Comparison of ENCODE assay signal across 1 fruit fly cellular context in genomic region chr3R:24112320-24113069, dm6.
TF ChIP-seq lines count a peak whose summit lies in the region.

TSS of gene CG13605 (minus strand) at chr3R:24112389.

TF ChIP-seq in whole organism, embryonic, 481 proteins besides CTCF, POLR2A, EP300 and RAD21 (continued from another document and continues in another):
- TF ChIP-seq kah (GFP tag; optimal IDR thresholded peaks at IDR 0.05; lab: Kevin White, UChicago) (peak; percentile 38), slp2 (GFP tag; optimal IDR thresholded peaks at IDR 0.05; lab: Kevin White, UChicago) (no peak), bowl (GFP tag; IDR thresholded peaks at IDR 0.05; lab: Robert Waterston, UW) (0 out of 2 replicates have a peak, but pooled peaks have one; percentile 13), CG14965 (GFP tag; optimal IDR thresholded peaks at IDR 0.05; lab: Kevin White, UChicago; ENCODE audit: borderline replicate concordance) (no peak), Dek (tag; optimal IDR thresholded peaks at IDR 0.05; lab: Kevin White, UChicago) (peak; percentile 87), CG3847 (GFP tag; IDR thresholded peaks at IDR 0.05; lab: Robert Waterston, UW) (peak; percentile 26; the same call in 1 of the 2 replicates), CG12071 (GFP tag; optimal IDR thresholded peaks at IDR 0.05; lab: Kevin White, UChicago) (peak; percentile 70), klu (GFP tag; IDR thresholded peaks at IDR 0.05; lab: Robert Waterston, UW) (peak; percentile 46; the same call in 1 of the 2 replicates), trh (GFP tag; optimal IDR thresholded peaks at IDR 0.05; lab: Kevin White, UChicago) (peak; percentile 63), CG4282 (GFP tag; optimal IDR thresholded peaks at IDR 0.05; lab: Kevin White, UChicago) (peak; percentile 16), CG3838 (GFP tag; optimal IDR thresholded peaks at IDR 0.05; lab: Kevin White, UChicago) (no peak), ATbp (GFP tag; optimal IDR thresholded peaks at IDR 0.05; lab: Kevin White, UChicago) (peak; percentile 78), danr (GFP tag; IDR thresholded peaks at IDR 0.05; lab: Robert Waterston, UW) (0 out of 2 replicates have a peak, but pooled peaks have one; percentile 27), Fer1 (GFP tag; optimal IDR thresholded peaks at IDR 0.05; lab: Kevin White, UChicago) (peak; percentile 89), gsb (GFP tag; IDR thresholded peaks at IDR 0.05; lab: Robert Waterston, UW) (peak; percentile 53), CG4404 (GFP tag; IDR thresholded peaks at IDR 0.05; lab: Robert Waterston, UW) (no peak), CG16863 (GFP tag; optimal IDR thresholded peaks at IDR 0.05; lab: Kevin White, UChicago) (no peak), ken (GFP tag; IDR thresholded peaks at IDR 0.05; lab: Robert Waterston, UW) (peak; percentile 41; the same call in 1 of the 3 replicates), psq (GFP tag; optimal IDR thresholded peaks at IDR 0.05; lab: Kevin White, UChicago) (peak; percentile 23), bcd (GFP tag; optimal IDR thresholded peaks at IDR 0.05; lab: Kevin White, UChicago) (peak; percentile 70), Awh (GFP tag; IDR thresholded peaks at IDR 0.05; lab: Robert Waterston, UW) (peak; percentile 37; the same call in 1 of the 2 replicates), Antp (GFP tag; optimal IDR thresholded peaks at IDR 0.05; lab: Kevin White, UChicago) (peak; percentile 59), Atf-2 (GFP tag; optimal IDR thresholded peaks at IDR 0.05; lab: Kevin White, UChicago) (no peak), CG17186 (GFP tag; optimal IDR thresholded peaks at IDR 0.05; lab: Kevin White, UChicago) (no peak), pzg (GFP tag; optimal IDR thresholded peaks at IDR 0.05; lab: Kevin White, UChicago) (peak; percentile 63), Six4 (GFP tag; optimal IDR thresholded peaks at IDR 0.05; lab: Kevin White, UChicago) (peak; percentile 52), CG11456 (GFP tag; IDR thresholded peaks at IDR 0.05; lab: Robert Waterston, UW) (peak; percentile 85), scrt (GFP tag; optimal IDR thresholded peaks at IDR 0.05; lab: Kevin White, UChicago) (peak; percentile 73), CG10654 (GFP tag; optimal IDR thresholded peaks at IDR 0.05; lab: Kevin White, UChicago) (peak; percentile 57), MBD-R2 (GFP tag; IDR thresholded peaks at IDR 0.05; lab: Robert Waterston, UW) (peak; percentile 48; the same call in 1 of the 2 replicates), corto (GFP tag; optimal IDR thresholded peaks at IDR 0.05; lab: Kevin White, UChicago) (peak; percentile 22), CG6272 (GFP tag; IDR thresholded peaks at IDR 0.05; lab: Robert Waterston, UW) (peak; percentile 49; the same call in 1 of the 2 replicates), Dip2 (GFP tag; IDR thresholded peaks at IDR 0.05; lab: Robert Waterston, UW) (no peak), CG17612 (GFP tag; IDR thresholded peaks at IDR 0.05; lab: Robert Waterston, UW) (peak; percentile 14; the same call in 1 of the 2 replicates), gcm2 (GFP tag; optimal IDR thresholded peaks at IDR 0.05; lab: Kevin White, UChicago) (peak; percentile 4), CG1792 (GFP tag; optimal IDR thresholded peaks at IDR 0.05; lab: Kevin White, UChicago) (peak; percentile 43), CHES-1-like (GFP tag; optimal IDR thresholded peaks at IDR 0.05; lab: Kevin White, UChicago) (peak; percentile 8), tx (GFP tag; optimal IDR thresholded peaks at IDR 0.05; lab: Kevin White, UChicago) (peak; percentile 19), BtbVII (GFP tag; optimal IDR thresholded peaks at IDR 0.05; lab: Kevin White, UChicago) (peak; percentile 76), Lpt (GFP tag; optimal IDR thresholded peaks at IDR 0.05; lab: Kevin White, UChicago) (no peak), Ptx1 (GFP tag; IDR thresholded peaks at IDR 0.05; lab: Robert Waterston, UW) (peak; percentile 74), CG5953 (GFP tag; IDR thresholded peaks at IDR 0.05; lab: Robert Waterston, UW) (no peak), CG4820 (GFP tag; optimal IDR thresholded peaks at IDR 0.05; lab: Kevin White, UChicago) (peak; percentile 52), cg (GFP tag; optimal IDR thresholded peaks at IDR 0.05; lab: Kevin White, UChicago) (no peak), vnd (GFP tag; IDR thresholded peaks at IDR 0.05; lab: Robert Waterston, UW; ENCODE audit: partially characterized antibody) (no peak), cato (GFP tag; optimal IDR thresholded peaks at IDR 0.05; lab: Kevin White, UChicago; ENCODE audit: borderline replicate concordance) (peak; percentile 4), ab (GFP tag; optimal IDR thresholded peaks at IDR 0.05; lab: Kevin White, UChicago) (no peak), CG8388 (GFP tag; optimal IDR thresholded peaks at IDR 0.05; lab: Kevin White, UChicago) (peak; percentile 71), CG17912 (GFP tag; optimal IDR thresholded peaks at IDR 0.05; lab: Kevin White, UChicago) (no peak), CG6654 (GFP tag; optimal IDR thresholded peaks at IDR 0.05; lab: Kevin White, UChicago) (peak; percentile 31), CG18619 (GFP tag; optimal IDR thresholded peaks at IDR 0.05; lab: Kevin White, UChicago) (peak; percentile 63), CG3407 (GFP tag; optimal IDR thresholded peaks at IDR 0.05; lab: Kevin White, UChicago) (peak; percentile 9), Max (GFP tag; optimal IDR thresholded peaks at IDR 0.05; lab: Kevin White, UChicago) (peak; percentile 34), Chrac-16 (GFP tag; optimal IDR thresholded peaks at IDR 0.05; lab: Kevin White, UChicago) (peak; percentile 66), CG11695 (GFP tag; IDR thresholded peaks at IDR 0.05; lab: Robert Waterston, UW) (peak; percentile 81), maf-S (GFP tag; optimal IDR thresholded peaks at IDR 0.05; lab: Kevin White, UChicago) (peak; percentile 57), gce (GFP tag; IDR thresholded peaks at IDR 0.05; lab: Robert Waterston, UW) (peak; percentile 54; the same call in 1 of the 3 replicates), esg (GFP tag; conservative IDR thresholded peaks at IDR 0.05; lab: Robert Waterston, UW) (no peak), Drgx (GFP tag; IDR thresholded peaks at IDR 0.05; lab: Robert Waterston, UW) (peak; percentile 64), CG1233 (GFP tag; optimal IDR thresholded peaks at IDR 0.05; lab: Kevin White, UChicago) (peak; percentile 70), fu2 (GFP tag; optimal IDR thresholded peaks at IDR 0.05; lab: Kevin White, UChicago) (no peak), CG1603 (tag; optimal IDR thresholded peaks at IDR 0.05; lab: Kevin White, UChicago) (peak; percentile 36), CG7839 (tag; optimal IDR thresholded peaks at IDR 0.05; lab: Kevin White, UChicago) (peak; percentile 82), fru (optimal IDR thresholded peaks at IDR 0.05; lab: Kevin White, UChicago) (no peak), CG7357 (GFP tag; IDR thresholded peaks at IDR 0.05; lab: Robert Waterston, UW) (no peak), CG9932 (GFP tag; IDR thresholded peaks at IDR 0.05; lab: Robert Waterston, UW) (peak; percentile 81), CG34376 (GFP tag; optimal IDR thresholded peaks at IDR 0.05; lab: Kevin White, UChicago) (peak; percentile 21), gro (GFP tag; optimal IDR thresholded peaks at IDR 0.05; lab: Kevin White, UChicago) (peak; percentile 63), Optix (GFP tag; IDR thresholded peaks at IDR 0.05; lab: Robert Waterston, UW) (peak; percentile 47; the same call in 1 of the 3 replicates), gt (GFP tag; IDR thresholded peaks at IDR 0.05; lab: Robert Waterston, UW) (no peak), CG33213 (GFP tag; optimal IDR thresholded peaks at IDR 0.05; lab: Kevin White, UChicago) (peak; percentile 2), sd (tag; optimal IDR thresholded peaks at IDR 0.05; lab: Kevin White, UChicago) (peak; percentile 56), CG12104 (GFP tag; optimal IDR thresholded peaks at IDR 0.05; lab: Kevin White, UChicago) (peak; percentile 40), CG6765 (GFP tag; optimal IDR thresholded peaks at IDR 0.05; lab: Kevin White, UChicago) (peak; percentile 85), sim (GFP tag; IDR thresholded peaks at IDR 0.05; lab: Robert Waterston, UW) (no peak), CG13624 (GFP tag; optimal IDR thresholded peaks at IDR 0.05; lab: Kevin White, UChicago) (peak; percentile 55), Nf-YB (GFP tag; optimal IDR thresholded peaks at IDR 0.05; lab: Kevin White, UChicago) (peak; percentile 33), Usf (GFP tag; optimal IDR thresholded peaks at IDR 0.05; lab: Kevin White, UChicago) (peak; percentile 38), tin (GFP tag; optimal IDR thresholded peaks at IDR 0.05; lab: Kevin White, UChicago) (peak; percentile 47), ERR (GFP tag; optimal IDR thresholded peaks at IDR 0.05; lab: Kevin White, UChicago) (no peak), CG7372 (GFP tag; IDR thresholded peaks at IDR 0.05; lab: Robert Waterston, UW) (no peak), CG12391 (tag; optimal IDR thresholded peaks at IDR 0.05; lab: Kevin White, UChicago) (peak; percentile 82), D19A (tag; optimal IDR thresholded peaks at IDR 0.05; lab: Kevin White, UChicago) (peak; percentile 67), Ets97D (GFP tag; optimal IDR thresholded peaks at IDR 0.05; lab: Kevin White, UChicago) (peak; percentile 49), CG3281 (GFP tag; optimal IDR thresholded peaks at IDR 0.05; lab: Kevin White, UChicago) (peak; percentile 84), stwl (tag; optimal IDR thresholded peaks at IDR 0.05; lab: Kevin White, UChicago) (peak; percentile 55), amos (GFP tag; IDR thresholded peaks at IDR 0.05; lab: Robert Waterston, UW; ENCODE audit: partially characterized antibody) (peak; percentile 63; the same call in 1 of the 2 replicates), chif (GFP tag; optimal IDR thresholded peaks at IDR 0.05; lab: Kevin White, UChicago) (peak in 1 of 2 experiments; percentile 50), org-1 (GFP tag; optimal IDR thresholded peaks at IDR 0.05; lab: Kevin White, UChicago) (peak; percentile 58), Fer3 (tag; optimal IDR thresholded peaks at IDR 0.05; lab: Kevin White, UChicago) (peak; percentile 79), slbo (GFP tag; IDR thresholded peaks at IDR 0.05; lab: Robert Waterston, UW) (peak; percentile 86), CG7987 (GFP tag; optimal IDR thresholded peaks at IDR 0.05; lab: Kevin White, UChicago) (peak; percentile 55), zen2 (GFP tag; IDR thresholded peaks at IDR 0.05; lab: Robert Waterston, UW; ENCODE audit: partially characterized antibody) (no peak), mam (GFP tag; optimal IDR thresholded peaks at IDR 0.05; lab: Kevin White, UChicago) (peak; percentile 81), Sry-β (GFP tag; optimal IDR thresholded peaks at IDR 0.05; lab: Kevin White, UChicago) (peak; percentile 60), CG10274 (GFP tag; optimal IDR thresholded peaks at IDR 0.05; lab: Kevin White, UChicago) (peak; percentile 51), Hmx (GFP tag; optimal IDR thresholded peaks at IDR 0.05; lab: Kevin White, UChicago) (peak; percentile 36), so (GFP tag; IDR thresholded peaks at IDR 0.05; lab: Robert Waterston, UW) (no peak), CG15479 (GFP tag; optimal IDR thresholded peaks at IDR 0.05; lab: Kevin White, UChicago) (no peak), CG4854 (GFP tag; optimal IDR thresholded peaks at IDR 0.05; lab: Kevin White, UChicago) (peak; percentile 57), Lhr (GFP tag; optimal IDR thresholded peaks at IDR 0.05; lab: Kevin White, UChicago) (peak; percentile 45), CG1832 (GFP tag; optimal IDR thresholded peaks at IDR 0.05; lab: Kevin White, UChicago) (no peak), fd64A (GFP tag; optimal IDR thresholded peaks at IDR 0.05; lab: Kevin White, UChicago) (no peak), Doc2 (GFP tag; IDR thresholded peaks at IDR 0.05; lab: Robert Waterston, UW) (no peak), bbx (GFP tag; IDR thresholded peaks at IDR 0.05; lab: Robert Waterston, UW; ENCODE audit: partially characterized antibody) (peak; percentile 59), p53 (GFP tag; optimal IDR thresholded peaks at IDR 0.05; lab: Kevin White, UChicago) (no peak), croc (GFP tag; conservative IDR thresholded peaks at IDR 0.05; lab: Robert Waterston, UW) (no peak), CG15514 (GFP tag; optimal IDR thresholded peaks at IDR 0.05; lab: Kevin White, UChicago) (peak; percentile 80), YL-1 (GFP tag; optimal IDR thresholded peaks at IDR 0.05; lab: Kevin White, UChicago) (peak; percentile 76), CG10147 (GFP tag; optimal IDR thresholded peaks at IDR 0.05; lab: Kevin White, UChicago) (peak; percentile 79), CkIIα-i1 (GFP tag; IDR thresholded peaks at IDR 0.05; lab: Robert Waterston, UW) (no peak), CG12769 (tag; optimal IDR thresholded peaks at IDR 0.05; lab: Kevin White, UChicago) (no peak), wdn (GFP tag; IDR thresholded peaks at IDR 0.05; lab: Robert Waterston, UW) (0 out of 2 replicates have a peak, but pooled peaks have one; percentile 21), zf30C (GFP tag; optimal IDR thresholded peaks at IDR 0.05; lab: Kevin White, UChicago) (no peak), D (optimal IDR thresholded peaks at IDR 0.05; lab: Kevin White, UChicago) (no peak), D (GFP tag; optimal IDR thresholded peaks at IDR 0.05; lab: Kevin White, UChicago) (peak; percentile 46), knrl (GFP tag; IDR thresholded peaks at IDR 0.05; lab: Robert Waterston, UW; ENCODE audit: partially characterized antibody) (no peak; the same call in 2 of the 3 replicates), HLH4C (GFP tag; IDR thresholded peaks at IDR 0.05; lab: Robert Waterston, UW; ENCODE audit: partially characterized antibody) (0 out of 3 replicates have a peak, but pooled peaks have one; percentile 33), gcm (GFP tag; optimal IDR thresholded peaks at IDR 0.05; lab: Kevin White, UChicago) (peak; percentile 84), CG1647 (GFP tag; optimal IDR thresholded peaks at IDR 0.05; lab: Kevin White, UChicago) (peak; percentile 16), CG32532 (GFP tag; IDR thresholded peaks at IDR 0.05; lab: Robert Waterston, UW) (peak; percentile 89), da (GFP tag; optimal IDR thresholded peaks at IDR 0.05; lab: Kevin White, UChicago) (no peak), dmrt11E (tag; optimal IDR thresholded peaks at IDR 0.05; lab: Kevin White, UChicago) (peak; percentile 22), CG9609 (GFP tag; optimal IDR thresholded peaks at IDR 0.05; lab: Kevin White, UChicago) (peak; percentile 53), BEAF-32 (GFP tag; optimal IDR thresholded peaks at IDR 0.05; lab: Kevin White, UChicago) (peak; percentile 37), cas (GFP tag; IDR thresholded peaks at IDR 0.05; lab: Robert Waterston, UW) (peak; percentile 74), CG3065 (GFP tag; optimal IDR thresholded peaks at IDR 0.05; lab: Kevin White, UChicago) (peak; percentile 3), jumu (GFP tag; optimal IDR thresholded peaks at IDR 0.05; lab: Kevin White, UChicago) (peak; percentile 24), ewg (GFP tag; optimal IDR thresholded peaks at IDR 0.05; lab: Kevin White, UChicago) (peak; percentile 35)
